Worm (Caenorhabditis elegans): ENCODE measurements around the gene F39F10.2.
"Not testable (repeated sequence)": the region's sequence is repeated elsewhere in the genome, so short reads cannot be mapped to it uniquely, and the experiment has no call there.

DNA sequence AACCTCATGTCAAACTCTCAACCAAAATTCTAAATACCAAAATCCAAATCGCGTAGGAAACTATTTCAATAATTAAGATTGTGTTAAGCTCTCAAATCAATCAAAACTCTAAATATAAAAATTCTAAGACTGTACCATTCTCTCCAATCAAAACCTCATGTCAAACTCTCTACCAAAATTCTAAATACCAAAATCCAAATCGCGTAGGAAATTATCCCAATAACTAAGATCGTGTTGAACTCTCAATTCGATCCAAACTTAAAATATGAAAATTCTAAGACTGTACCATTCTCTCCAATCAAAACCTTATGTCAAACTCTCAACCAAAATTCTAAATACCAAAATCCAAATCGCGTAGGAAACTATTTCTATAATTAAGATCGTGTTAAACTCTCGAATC, 37.7 kb downstream of the F39F10.2 start:
- TF ChIP-seq swsn-7 (tag; optimal IDR thresholded peaks at IDR 0.05); sox-4 (tag; optimal IDR thresholded peaks at IDR 0.05); mdl-1 (tag; optimal IDR thresholded peaks at IDR 0.05); unc-62 (GFP tag; optimal IDR thresholded peaks at IDR 0.05); ceh-8 (GFP tag; optimal IDR thresholded peaks at IDR 0.05); ztf-4 (tag; optimal IDR thresholded peaks at IDR 0.05); lin-13 (GFP tag; optimal IDR thresholded peaks at IDR 0.05); egl-27 (tag; optimal IDR thresholded peaks at IDR 0.05); nhr-77 (tag; optimal IDR thresholded peaks at IDR 0.05); nhr-11 (tag; optimal IDR thresholded peaks at IDR 0.05): not testable (repeated sequence)
